Fruit fly (Drosophila melanogaster): Measurements from ENCODE around the gene CG31606.

CG31606 gene

dm6 chr2L:8126849-8127602 lies 20.4 kb upstream of the CG31606 start, which contains the start of the genes CG12375 and CG8668 (continued):
- no peak for TF ChIP-seq CG32767 (GFP tag; IDR thresholded peaks at IDR 0.05)
- no peak for TF ChIP-seq CG4820 (GFP tag; optimal IDR thresholded peaks at IDR 0.05)
- no peak for TF ChIP-seq Six4 (GFP tag; optimal IDR thresholded peaks at IDR 0.05)
- TF ChIP-seq unpg (GFP tag; optimal IDR thresholded peaks at IDR 0.05): no peak
- TF ChIP-seq pzg (GFP tag; optimal IDR thresholded peaks at IDR 0.05): peak; percentile 82
- TF ChIP-seq CG14965 (GFP tag; optimal IDR thresholded peaks at IDR 0.05; ENCODE audit: borderline replicate concordance): no peak
- peak; percentile 5; the same call in 1 of the 2 replicates for TF ChIP-seq CG42726 (GFP tag; IDR thresholded peaks at IDR 0.05; ENCODE audit: partially characterized antibody)
- no peak for TF ChIP-seq Atf-2 (GFP tag; optimal IDR thresholded peaks at IDR 0.05)
- TF ChIP-seq az2 (GFP tag; optimal IDR thresholded peaks at IDR 0.05): no peak
- no peak for TF ChIP-seq Hr39 (optimal IDR thresholded peaks at IDR 0.05)
- no peak for TF ChIP-seq slou (GFP tag; optimal IDR thresholded peaks at IDR 0.05)
- no peak for TF ChIP-seq CG12299 (tag; optimal IDR thresholded peaks at IDR 0.05)
- TF ChIP-seq CG10959 (GFP tag; IDR thresholded peaks at IDR 0.05): no peak
- no peak for TF ChIP-seq dysf (GFP tag; IDR thresholded peaks at IDR 0.05)
- no peak for TF ChIP-seq CG17385 (GFP tag; optimal IDR thresholded peaks at IDR 0.05)
- TF ChIP-seq grn (GFP tag; optimal IDR thresholded peaks at IDR 0.05): peak; percentile 87
- no peak for TF ChIP-seq CG15601 (tag; optimal IDR thresholded peaks at IDR 0.05)
- TF ChIP-seq nau (GFP tag; optimal IDR thresholded peaks at IDR 0.05): no peak
- TF ChIP-seq H2.0 (GFP tag; IDR thresholded peaks at IDR 0.05): no peak
- TF ChIP-seq Sox102F (GFP tag; optimal IDR thresholded peaks at IDR 0.05): no peak
- no peak for TF ChIP-seq wdn (GFP tag; IDR thresholded peaks at IDR 0.05)
- peak; percentile 9 for TF ChIP-seq CG33213 (GFP tag; optimal IDR thresholded peaks at IDR 0.05)
- peak; percentile 13 for TF ChIP-seq CG13296 (GFP tag; optimal IDR thresholded peaks at IDR 0.05)
- TF ChIP-seq CG11456 (GFP tag; IDR thresholded peaks at IDR 0.05): no peak
- peak; percentile 74; the same call in 1 of the 2 replicates for TF ChIP-seq ranshi (GFP tag; IDR thresholded peaks at IDR 0.05)
- TF ChIP-seq CG30431 (GFP tag; optimal IDR thresholded peaks at IDR 0.05): no peak
- no peak for TF ChIP-seq CrebB (tag; optimal IDR thresholded peaks at IDR 0.05)
- no peak for TF ChIP-seq chn (GFP tag; optimal IDR thresholded peaks at IDR 0.05)
- no peak for TF ChIP-seq CG15269 (tag; optimal IDR thresholded peaks at IDR 0.05)
- peak; percentile 79 for TF ChIP-seq Med (GFP tag)
- no peak for TF ChIP-seq hkb (optimal IDR thresholded peaks at IDR 0.05)
- no peak; the same call in 1 of the 2 replicates for TF ChIP-seq hkb (GFP tag; IDR thresholded peaks at IDR 0.05)
- peak; percentile 46 for TF ChIP-seq YL-1 (GFP tag; optimal IDR thresholded peaks at IDR 0.05)
- TF ChIP-seq CG7357 (GFP tag; IDR thresholded peaks at IDR 0.05): no peak
- TF ChIP-seq C15 (GFP tag; IDR thresholded peaks at IDR 0.05): no peak
- TF ChIP-seq CG6689 (GFP tag; IDR thresholded peaks at IDR 0.05): no peak
- peak; percentile 71 for TF ChIP-seq vnd (GFP tag; IDR thresholded peaks at IDR 0.05; ENCODE audit: partially characterized antibody)
- TF ChIP-seq sc (optimal IDR thresholded peaks at IDR 0.05): no peak
- no peak for TF ChIP-seq sc (GFP tag; optimal IDR thresholded peaks at IDR 0.05)
- no peak for TF ChIP-seq pros (GFP tag; optimal IDR thresholded peaks at IDR 0.05)
- TF ChIP-seq CG15073 (GFP tag; optimal IDR thresholded peaks at IDR 0.05): no peak
- TF ChIP-seq tin (GFP tag; optimal IDR thresholded peaks at IDR 0.05): no peak
- TF ChIP-seq cato (GFP tag; optimal IDR thresholded peaks at IDR 0.05; ENCODE audit: borderline replicate concordance): no peak
- no peak for TF ChIP-seq ewg (GFP tag; optimal IDR thresholded peaks at IDR 0.05)
- TF ChIP-seq gt (GFP tag; IDR thresholded peaks at IDR 0.05): no peak
- TF ChIP-seq slp2 (GFP tag; optimal IDR thresholded peaks at IDR 0.05): no peak
- TF ChIP-seq CG13775 (GFP tag; optimal IDR thresholded peaks at IDR 0.05): no peak
- TF ChIP-seq Jarid2 (GFP tag; optimal IDR thresholded peaks at IDR 0.05): peak; percentile 48
- no peak for TF ChIP-seq CG17612 (GFP tag; IDR thresholded peaks at IDR 0.05)
- no peak for TF ChIP-seq slbo (GFP tag; IDR thresholded peaks at IDR 0.05)
- peak; percentile 64 for TF ChIP-seq nerfin-2 (GFP tag; IDR thresholded peaks at IDR 0.05; ENCODE audit: partially characterized antibody)

All from whole organism, embryonic.